Worm (Caenorhabditis elegans) whole organism, late embryonic: ENCODE measurements around the gene C04B4.1.

Experiments
- ama-1 ChIP-seq: fragments of 150-350 bp; optimal IDR thresholded peaks from 2 replicates; lab custom pipeline; 2014
- ceh-9 ChIP-seq: sonication (generic microtip); optimal IDR thresholded peaks from 2 replicates; lab custom pipeline; 2016; ENCODE audit warnings: mild to moderate bottlenecking, missing genetic modification characterization, inconsistent platforms, missing compliant biosample characterization
- elt-2 ChIP-seq: sonication (generic microtip); optimal IDR thresholded peaks from 2 replicates; lab custom pipeline; 2016; ENCODE audit warnings: missing genetic modification reagents, missing genetic modification characterization, missing compliant biosample characterization
- gmeb-2 ChIP-seq: sonication (generic microtip); optimal IDR thresholded peaks from 2 replicates; lab custom pipeline; 2016; ENCODE audit warnings: missing genetic modification characterization, inconsistent platforms, missing compliant biosample characterization
- pha-2 ChIP-seq: sonication (generic microtip); optimal IDR thresholded peaks from 2 replicates; lab custom pipeline; 2017; ENCODE audit warnings: mild to moderate bottlenecking, missing genetic modification characterization, missing compliant biosample characterization
- pha-4 ChIP-seq: fragments of 150-350 bp; optimal IDR thresholded peaks from 2 replicates; lab custom pipeline; 2018; ENCODE audit warnings: missing biosample characterization, missing genetic modification reagents, missing genetic modification characterization
- rnt-1 ChIP-seq: sonication (generic microtip); optimal IDR thresholded peaks from 2 replicates; lab custom pipeline; 2016; ENCODE audit warnings: missing genetic modification characterization, missing compliant biosample characterization
- ttx-3 ChIP-seq: sonication (generic microtip); optimal IDR thresholded peaks from 2 replicates; lab custom pipeline; 2016; ENCODE audit warnings: missing genetic modification reagents, missing genetic modification characterization, missing compliant biosample characterization

DNA sequence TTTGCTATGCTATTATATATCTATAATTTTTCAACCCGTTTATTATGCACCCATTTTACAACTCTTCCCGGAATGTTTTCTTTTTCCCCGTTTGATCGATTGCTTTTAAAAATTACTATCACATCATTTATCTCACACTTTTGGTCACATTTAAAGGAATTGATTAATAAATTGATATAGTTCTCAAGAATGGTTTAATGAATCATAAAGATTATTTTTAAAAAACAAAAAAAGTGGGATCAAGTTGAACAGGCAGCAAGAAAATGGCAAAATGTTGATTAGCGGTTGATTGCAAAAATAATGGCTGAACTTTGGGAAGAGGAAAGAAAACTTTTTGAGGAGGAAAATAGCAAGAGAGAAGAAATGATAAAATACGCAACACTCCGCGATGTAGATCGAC lies 19.3 kb downstream of the C04B4.1 start, which contains the start of gene W06D11.5:
- TF ChIP-seq rnt-1 (tag; lab: Kevin White, UChicago) = no peak
- no peak for TF ChIP-seq pha-2 (tag; lab: Kevin White, UChicago)
- no peak for TF ChIP-seq pha-4 (tag; lab: Kevin White, UChicago)
- no peak for TF ChIP-seq elt-2 (tag; lab: Kevin White, UChicago)
- no peak for TF ChIP-seq ama-1 (lab: Kevin White, UChicago)
- no peak for TF ChIP-seq ceh-9
- TF ChIP-seq ttx-3 (tag; lab: Kevin White, UChicago) = no peak
- no peak for TF ChIP-seq gmeb-2 (tag; lab: Kevin White, UChicago)
